Worm (Caenorhabditis elegans) whole organism, mixed stage, embryonic: ENCODE measurements around the gene mdt-4.
A peak's percentile ranks its signal among the peaks of the same experiment; 100 is the strongest.

Source experiments
- M03D4.4 ChIP-seq: sonication (generic microtip); optimal IDR thresholded peaks from 2 replicates; lab custom pipeline; 2017; ENCODE audit warnings: mild to moderate bottlenecking, missing genetic modification characterization, missing compliant biosample characterization
- bed-3 ChIP-seq: fragments of 200-800 bp; sonication (Bioruptor generic); optimal IDR thresholded peaks from 3 replicates; lab custom pipeline; 2018; ENCODE audit warnings: mild to moderate bottlenecking, missing genetic modification characterization, moderate library complexity, missing compliant biosample characterization
- blmp-1 ChIP-seq: fragments of 150-350 bp; optimal IDR thresholded peaks from 2 replicates; lab custom pipeline; 2014; ENCODE audit warnings: missing biosample characterization, missing genetic modification characterization
- ceh-43 ChIP-seq: fragments of 200-800 bp; sonication (Bioruptor generic); optimal IDR thresholded peaks from 2 replicates; lab custom pipeline; 2018; ENCODE audit warnings: mild to moderate bottlenecking, missing genetic modification characterization, moderate library complexity, missing compliant biosample characterization
- ceh-83 ChIP-seq: fragments of 200-800 bp; sonication (Bioruptor generic); optimal IDR thresholded peaks from 2 replicates; lab custom pipeline; 2018; ENCODE audit warnings: mild to moderate bottlenecking, missing genetic modification characterization, missing compliant biosample characterization
- ces-1 ChIP-seq: fragments of 150-350 bp; optimal IDR thresholded peaks from 2 replicates; lab custom pipeline; 2014; ENCODE audit warnings: missing biosample characterization, missing genetic modification reagents, missing genetic modification characterization
- cnd-1 ChIP-seq: fragments of 200-800 bp; sonication (Bioruptor generic); optimal IDR thresholded peaks from 2 replicates; lab custom pipeline; 2018; ENCODE audit warnings: mild to moderate bottlenecking, missing genetic modification characterization, missing compliant biosample characterization
- drap-1 ChIP-seq: fragments of 200-800 bp; sonication (Bioruptor generic); optimal IDR thresholded peaks from 3 replicates; lab custom pipeline; 2018; ENCODE audit warnings: mild to moderate bottlenecking, missing genetic modification characterization, missing compliant biosample characterization
- elt-3 ChIP-seq: fragments of 150-350 bp; optimal IDR thresholded peaks from 2 replicates; lab custom pipeline; 2014; ENCODE audit warnings: missing biosample characterization, missing genetic modification characterization
- flh-1 ChIP-seq: fragments of 200-800 bp; sonication (Bioruptor generic); optimal IDR thresholded peaks from 2 replicates; lab custom pipeline; 2018; ENCODE audit warnings: mild to moderate bottlenecking, missing genetic modification characterization, moderate library complexity, missing compliant biosample characterization
- ham-2 ChIP-seq: fragments of 200-800 bp; sonication (Bioruptor generic); optimal IDR thresholded peaks from 2 replicates; lab custom pipeline; 2018; ENCODE audit warnings: mild to moderate bottlenecking, missing genetic modification characterization, missing compliant biosample characterization
- hlh-1 ChIP-seq: fragments of 150-350 bp; optimal IDR thresholded peaks from 2 replicates; lab custom pipeline; 2014; ENCODE audit warnings: missing biosample characterization, missing genetic modification reagents, missing genetic modification characterization
- lin-13 ChIP-seq: fragments of 150-350 bp; optimal IDR thresholded peaks from 2 replicates; lab custom pipeline; 2014; ENCODE audit warnings: missing biosample characterization, missing genetic modification characterization
- mab-5 ChIP-seq: fragments of 150-350 bp; optimal IDR thresholded peaks from 2 replicates; lab custom pipeline; 2014; ENCODE audit warnings: missing biosample characterization, missing genetic modification characterization
- mep-1 ChIP-seq: fragments of 150-350 bp; optimal IDR thresholded peaks from 2 replicates; lab custom pipeline; 2017; ENCODE audit warnings: missing biosample characterization, missing genetic modification reagents, missing genetic modification characterization, inconsistent platforms
- mls-2 ChIP-seq: sonication (generic microtip); optimal IDR thresholded peaks from 2 replicates; lab custom pipeline; 2016; ENCODE audit warnings: mild to moderate bottlenecking, missing genetic modification characterization, moderate library complexity, missing compliant biosample characterization
- nhr-12 ChIP-seq: fragments of 150-350 bp; optimal IDR thresholded peaks from 2 replicates; lab custom pipeline; 2014; ENCODE audit warnings: missing biosample characterization, missing genetic modification characterization
- nhr-2 ChIP-seq: fragments of 150-350 bp; optimal IDR thresholded peaks from 2 replicates; lab custom pipeline; 2014; ENCODE audit warnings: missing biosample characterization, missing genetic modification characterization
- nhr-237 ChIP-seq: fragments of 150-350 bp; optimal IDR thresholded peaks from 2 replicates; lab custom pipeline; 2014; ENCODE audit warnings: missing biosample characterization, missing genetic modification characterization
- nhr-28 ChIP-seq: fragments of 150-350 bp; optimal IDR thresholded peaks from 2 replicates; lab custom pipeline; 2014; ENCODE audit warnings: missing biosample characterization, missing genetic modification characterization
- snpc-4 ChIP-seq: fragments of 150-350 bp; optimal IDR thresholded peaks from 2 replicates; lab custom pipeline; 2014; ENCODE audit warnings: missing biosample characterization, missing genetic modification characterization
- sptf-1 ChIP-seq: sonication (generic microtip); optimal IDR thresholded peaks from 2 replicates; lab custom pipeline; 2017; ENCODE audit warnings: mild to moderate bottlenecking, missing genetic modification characterization, moderate library complexity, missing compliant biosample characterization
- tbx-8 ChIP-seq: fragments of 200-800 bp; sonication (Bioruptor generic); optimal IDR thresholded peaks from 2 replicates; lab custom pipeline; 2018; ENCODE audit warnings: mild to moderate bottlenecking, missing genetic modification characterization, moderate library complexity, missing compliant biosample characterization
- unc-120 ChIP-seq: sonication (generic microtip); optimal IDR thresholded peaks from 2 replicates; lab custom pipeline; 2017; ENCODE audit warnings: missing genetic modification characterization, missing compliant biosample characterization; ENCODE audit not compliant: poor library complexity, severe bottlenecking
- unc-39 ChIP-seq: fragments of 150-350 bp; optimal IDR thresholded peaks from 2 replicates; lab custom pipeline; 2014; ENCODE audit warnings: missing biosample characterization, missing genetic modification characterization
- unc-62 ChIP-seq: fragments of 150-350 bp; optimal IDR thresholded peaks from 2 replicates; lab custom pipeline; 2014; ENCODE audit warnings: missing biosample characterization, missing genetic modification reagents, missing genetic modification characterization
- zip-8 ChIP-seq: fragments of 150-350 bp; optimal IDR thresholded peaks from 2 replicates; lab custom pipeline; 2014; ENCODE audit warnings: missing biosample characterization, missing genetic modification characterization

mdt-4 gene

DNA sequence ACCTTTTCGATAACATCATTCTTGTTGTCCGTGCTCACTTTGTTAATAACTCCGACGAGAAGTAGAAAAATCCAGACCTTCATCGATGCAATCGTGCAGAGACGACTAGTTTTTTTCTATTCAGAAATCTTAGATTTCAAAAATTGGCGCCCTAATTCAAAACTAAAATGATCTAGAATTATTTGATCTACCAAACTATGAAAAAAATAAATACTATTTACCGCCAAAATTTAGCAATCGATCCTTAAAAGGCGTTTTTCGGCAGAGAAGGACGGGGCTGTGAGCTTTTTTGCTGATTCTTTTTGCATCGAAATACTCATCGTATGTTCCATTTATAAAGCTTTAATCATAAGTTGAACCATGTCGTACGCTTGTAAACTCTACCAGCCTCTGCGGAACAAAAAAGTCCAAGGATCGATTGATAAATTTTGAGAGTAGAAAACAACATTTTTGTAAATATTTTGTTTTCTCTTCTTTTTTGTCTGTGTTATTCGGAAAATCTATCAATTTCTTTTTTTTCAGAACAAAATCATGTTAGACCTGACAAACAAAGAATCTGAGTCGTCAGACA, 5.7 kb upstream of the mdt-4 start, which contains the start of the genes try-1 and zyg-12:
TSS of gene try-1 (minus strand) at position 148 of the 571 bp plus-strand sequence.
TSS of gene zyg-12 (plus strand) at position 521 of the 571 bp plus-strand sequence.
- no peak for TF ChIP-seq lin-13 (tag; lab: Kevin White, UChicago)
- TF ChIP-seq ham-2 (GFP tag; lab: Kevin White, UChicago), result no peak
- no peak for TF ChIP-seq mab-5 (tag; lab: Kevin White, UChicago)
- TF ChIP-seq unc-39 (tag; lab: Kevin White, UChicago), result no peak
- no peak for TF ChIP-seq unc-62
- TF ChIP-seq ceh-83 (GFP tag; lab: Kevin White, UChicago), result no peak
- no peak for TF ChIP-seq bed-3 (GFP tag; lab: Kevin White, UChicago)
- no peak for TF ChIP-seq nhr-237 (tag; lab: Kevin White, UChicago)
- TF ChIP-seq blmp-1 (tag; lab: Kevin White, UChicago), result no peak
- no peak for TF ChIP-seq nhr-2 (tag; lab: Kevin White, UChicago)
- no peak for TF ChIP-seq cnd-1 (tag; lab: Kevin White, UChicago)
- TF ChIP-seq hlh-1 (tag; lab: Kevin White, UChicago), result no peak
- no peak for TF ChIP-seq mep-1 (tag; lab: Kevin White, UChicago)

DNA sequence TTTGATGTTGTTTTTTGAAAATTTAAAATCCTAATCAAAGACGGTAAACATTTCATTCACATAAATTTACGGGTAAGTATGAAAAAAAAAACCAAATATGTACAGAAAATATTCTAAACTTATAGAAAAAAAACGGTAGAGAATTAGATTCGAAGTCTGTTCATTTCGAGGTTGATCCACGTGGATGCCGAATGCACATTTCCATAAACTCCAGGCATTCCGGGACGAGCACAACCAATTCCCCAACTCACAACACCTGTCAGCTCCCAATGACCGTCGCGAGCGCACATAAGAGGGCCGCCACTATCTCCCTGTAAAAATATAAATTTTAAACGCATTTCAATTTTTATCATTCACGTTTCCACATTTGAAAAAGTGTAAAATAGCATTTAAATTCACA, 4.4 kb upstream of the mdt-4 start:
- TF ChIP-seq mls-2 (tag; lab: Kevin White, UChicago), result no peak
- TF ChIP-seq ces-1 (GFP tag; lab: Kevin White, UChicago), result no peak
- TF ChIP-seq zip-8 (tag; lab: Kevin White, UChicago), result no peak
- no peak for TF ChIP-seq blmp-1 (tag; lab: Kevin White, UChicago)
- no peak for TF ChIP-seq snpc-4 (tag; lab: Kevin White, UChicago)
- TF ChIP-seq, all 35 proteins: peak for 0

DNA sequence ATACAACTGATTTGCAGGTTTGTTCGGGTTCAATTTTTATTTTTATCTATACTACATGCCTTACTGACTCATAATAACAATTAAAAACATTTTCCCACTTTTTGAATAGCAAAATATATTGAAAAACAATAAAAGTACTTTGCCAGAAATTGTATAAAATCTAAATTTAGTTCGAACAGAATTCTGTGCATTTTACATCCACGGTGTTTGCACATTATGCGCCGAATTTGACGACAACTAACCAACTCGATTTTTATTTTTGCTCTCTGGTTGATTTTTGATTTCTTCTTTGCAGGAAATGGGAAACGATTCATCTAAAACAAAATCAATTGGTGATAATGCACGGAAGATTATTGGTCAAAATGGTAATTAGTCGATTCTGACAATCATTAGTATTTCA, 3.0 kb upstream of the mdt-4 start:
- no peak for TF ChIP-seq blmp-1 (tag; lab: Kevin White, UChicago)
- TF ChIP-seq mep-1 (tag; lab: Kevin White, UChicago), result no peak
- peak; percentile 17 for TF ChIP-seq unc-120 (tag; lab: Kevin White, UChicago)
- no peak for TF ChIP-seq ceh-43 (GFP tag; lab: Kevin White, UChicago)
- TF ChIP-seq nhr-2 (tag; lab: Kevin White, UChicago), result no peak

DNA sequence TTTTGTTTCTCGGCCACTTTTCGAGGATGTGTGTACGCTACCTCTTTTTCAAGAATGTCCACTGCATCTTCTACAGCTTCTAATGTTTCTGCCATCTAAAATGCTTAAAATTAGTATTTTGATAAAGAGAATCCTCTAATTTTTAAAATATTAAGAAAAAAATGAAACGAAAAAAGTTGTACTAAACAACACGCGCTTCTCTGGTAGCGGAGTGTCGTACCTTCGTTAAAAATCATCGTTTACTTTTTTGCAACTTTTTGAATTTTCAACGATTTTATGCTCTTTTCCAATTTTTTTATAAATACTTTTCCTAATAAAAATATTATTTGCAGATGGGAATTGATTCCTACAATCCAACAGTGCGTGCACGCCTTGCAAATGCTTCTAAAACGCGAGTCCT, 1.9 kb upstream of the mdt-4 start, which contains the start of the genes gldi-11 and ZK546.2:
TSS of gene gldi-11 (minus strand) at position 95 of the 400 bp plus-strand sequence.
TSS of gene ZK546.2 (plus strand) at position 333 of the 400 bp plus-strand sequence.
- no peak for TF ChIP-seq blmp-1 (tag; lab: Kevin White, UChicago)
- TF ChIP-seq nhr-28 (tag; lab: Kevin White, UChicago), result no peak
- no peak for TF ChIP-seq nhr-2 (tag; lab: Kevin White, UChicago)
- no peak for TF ChIP-seq flh-1 (GFP tag; lab: Kevin White, UChicago)
- TF ChIP-seq drap-1 (GFP tag; lab: Kevin White, UChicago), result no peak
- no peak for TF ChIP-seq unc-120 (tag; lab: Kevin White, UChicago)
- TF ChIP-seq cnd-1 (tag; lab: Kevin White, UChicago), result no peak
- TF ChIP-seq lin-13 (tag; lab: Kevin White, UChicago), result no peak
- TF ChIP-seq mls-2 (tag; lab: Kevin White, UChicago), result no peak
- no peak for TF ChIP-seq nhr-12
- TF ChIP-seq unc-39 (tag; lab: Kevin White, UChicago), result no peak
- no peak for TF ChIP-seq tbx-8 (GFP tag; lab: Kevin White, UChicago)
- no peak for TF ChIP-seq mab-5 (tag; lab: Kevin White, UChicago)

DNA sequence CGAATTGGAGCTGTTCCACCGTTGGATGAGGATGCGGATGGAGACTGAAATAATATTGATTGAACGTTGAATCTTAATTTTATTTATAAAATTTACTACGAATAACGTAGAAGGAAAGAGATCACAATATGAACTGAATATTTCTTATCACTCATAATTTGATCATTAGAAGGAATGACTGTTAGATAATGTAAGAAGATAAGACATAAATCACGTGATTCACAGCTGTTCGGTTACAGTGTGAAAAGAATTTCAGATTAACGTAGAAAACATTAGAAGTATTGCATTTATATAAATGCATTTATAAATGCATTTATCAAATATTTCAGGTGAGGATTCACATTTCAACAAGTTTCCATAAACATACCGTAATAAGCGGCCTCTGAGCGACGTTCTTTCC, 920 bp downstream of the mdt-4 start:
- TF ChIP-seq snpc-4 (tag; lab: Kevin White, UChicago) (no peak), M03D4.4 (tag; lab: Kevin White, UChicago) (no peak), flh-1 (GFP tag; lab: Kevin White, UChicago) (no peak), elt-3 (tag; lab: Kevin White, UChicago) (no peak), sptf-1 (tag; lab: Kevin White, UChicago) (no peak), mab-5 (tag; lab: Kevin White, UChicago) (no peak), nhr-2 (tag; lab: Kevin White, UChicago) (no peak), bed-3 (GFP tag; lab: Kevin White, UChicago) (no peak), mep-1 (tag; lab: Kevin White, UChicago) (no peak), unc-62 (no peak), unc-39 (tag; lab: Kevin White, UChicago) (no peak)
